Worm (Caenorhabditis elegans) whole organism, L3 larva: ENCODE measurements around the gene F49F1.15.

Experiments
- elt-2 ChIP-seq: sonication (generic microtip); optimal IDR thresholded peaks from 2 replicates; lab custom pipeline; 2016; ENCODE audit warnings: missing genetic modification reagents, mild to moderate bottlenecking, missing genetic modification characterization, missing compliant biosample characterization
- fkh-2 ChIP-seq: fragments of 150-350 bp; optimal IDR thresholded peaks from 2 replicates; lab custom pipeline; 2014; ENCODE audit warnings: missing biosample characterization, missing genetic modification reagents, missing genetic modification characterization
- fos-1 ChIP-seq: fragments of 150-350 bp; optimal IDR thresholded peaks from 2 replicates; lab custom pipeline; 2014; ENCODE audit warnings: missing biosample characterization, missing genetic modification characterization
- lsy-12 ChIP-seq: sonication (generic microtip); optimal IDR thresholded peaks from 2 replicates; lab custom pipeline; 2016; ENCODE audit warnings: mild to moderate bottlenecking, missing genetic modification characterization, missing compliant biosample characterization
- nfya-1 ChIP-seq: sonication (generic microtip); optimal IDR thresholded peaks from 2 replicates; lab custom pipeline; 2017; ENCODE audit warnings: missing genetic modification characterization, mild to moderate bottlenecking, missing compliant biosample characterization, antibody characterized with exemption, moderate library complexity; ENCODE audit not compliant: insufficient read depth
- nhr-11 ChIP-seq: fragments of 150-350 bp; optimal IDR thresholded peaks from 2 replicates; lab custom pipeline; 2014; ENCODE audit warnings: missing biosample characterization, missing genetic modification characterization
- nhr-237 ChIP-seq: fragments of 150-350 bp; optimal IDR thresholded peaks from 2 replicates; lab custom pipeline; 2014; ENCODE audit warnings: missing biosample characterization, missing genetic modification characterization
- nhr-25 ChIP-seq: sonication (generic microtip); optimal IDR thresholded peaks from 2 replicates; lab custom pipeline; 2017; ENCODE audit warnings: missing biosample characterization, missing genetic modification characterization
- nhr-43 ChIP-seq: sonication (generic microtip); optimal IDR thresholded peaks from 2 replicates; lab custom pipeline; 2016; ENCODE audit warnings: mild to moderate bottlenecking, missing genetic modification characterization, missing compliant biosample characterization; ENCODE audit not compliant: poor library complexity, severe bottlenecking
- nhr-67 ChIP-seq: fragments of 150-350 bp; optimal IDR thresholded peaks from 2 replicates; lab custom pipeline; 2014; ENCODE audit warnings: missing biosample characterization, missing genetic modification characterization
- nhr-76 ChIP-seq: fragments of 150-350 bp; sonication (generic microtip); optimal IDR thresholded peaks from 5 replicates; lab custom pipeline; 2014; ENCODE audit warnings: missing biosample characterization, missing genetic modification characterization
- nhr-77 ChIP-seq: fragments of 150-350 bp; optimal IDR thresholded peaks from 2 replicates; lab custom pipeline; 2014; ENCODE audit warnings: missing biosample characterization, missing genetic modification characterization
- pha-4 ChIP-seq: fragments of 150-350 bp; optimal IDR thresholded peaks from 2 replicates; lab custom pipeline; 2014; ENCODE audit warnings: missing biosample characterization, missing genetic modification reagents, missing genetic modification characterization
- unc-39 ChIP-seq: sonication (generic microtip); optimal IDR thresholded peaks from 4 replicates; lab custom pipeline; 2017; ENCODE audit warnings: missing biosample characterization, missing genetic modification characterization

- TF ChIP-seq unc-39 (tag; lab: Kevin White, UChicago) (no peak), fos-1 (no peak), lsy-12 (tag; lab: Kevin White, UChicago) (no peak), nhr-11 (tag; lab: Kevin White, UChicago) (no peak), fkh-2 (no peak), nfya-1 (no peak), pha-4 (tag; lab: Kevin White, UChicago) (no peak), nhr-237 (tag; lab: Kevin White, UChicago) (no peak), nhr-67 (tag; lab: Kevin White, UChicago) (no peak), nhr-77 (tag; lab: Kevin White, UChicago) (no peak), elt-2 (tag; lab: Kevin White, UChicago) (no peak), nhr-43 (tag; lab: Kevin White, UChicago) (no peak), nhr-76 (tag; lab: Kevin White, UChicago) (no peak), nhr-25 (tag; lab: Kevin White, UChicago) (no peak)
Observed at ce11 chrIV:4096940-4097339, 17.5 kb downstream of the F49F1.15 start.
